Fruit fly (Drosophila melanogaster): Measurements from ENCODE around the gene Jon99Ci.

The Jon99Ci gene

dm6 chr3R:29907601-29908175, 18.3 kb downstream of the Jon99Ci start, which contains the start of gene CG31036:
CG31036 (plus strand) TSS chr3R:29908107.
- TF ChIP-seq Vsx2 (GFP tag; optimal IDR thresholded peaks at IDR 0.05; ENCODE audit: partially characterized antibody) (no peak), CG32264 (GFP tag; optimal IDR thresholded peaks at IDR 0.05) (no peak), N (GFP tag; optimal IDR thresholded peaks at IDR 0.05) (no peak), CrebA (GFP tag; optimal IDR thresholded peaks at IDR 0.05; ENCODE audit: borderline replicate concordance) (no peak), woc (GFP tag; optimal IDR thresholded peaks at IDR 0.05) (no peak), Abd-B (GFP tag; optimal IDR thresholded peaks at IDR 0.05) (no peak), tai (GFP tag; optimal IDR thresholded peaks at IDR 0.05) (no peak), Jra (GFP tag; optimal IDR thresholded peaks at IDR 0.05) (no peak), dmrt93B (GFP tag; optimal IDR thresholded peaks at IDR 0.05) (no peak), h (GFP tag; optimal IDR thresholded peaks at IDR 0.05) (no peak), sage (GFP tag; optimal IDR thresholded peaks at IDR 0.05) (no peak), dsf (GFP tag; optimal IDR thresholded peaks at IDR 0.05; ENCODE audit: borderline replicate concordance) (no peak), brk (GFP tag; optimal IDR thresholded peaks at IDR 0.05) (no peak), Rel (GFP tag; optimal IDR thresholded peaks at IDR 0.05) (no peak), Rel (tag; optimal IDR thresholded peaks at IDR 0.05) (no peak), jim (GFP tag; optimal IDR thresholded peaks at IDR 0.05) (no peak), br (GFP tag; optimal IDR thresholded peaks at IDR 0.05) (no peak), pan (optimal IDR thresholded peaks at IDR 0.05) (no peak), rgr (GFP tag; optimal IDR thresholded peaks at IDR 0.05) (no peak)

dm6 chr3R:29905164-29905563, 20.8 kb downstream of the Jon99Ci start, which contains the start of gene CG15515:
CG15515 (plus strand) TSS chr3R:29905464.
- TF ChIP-seq rgr (GFP tag; optimal IDR thresholded peaks at IDR 0.05) (no peak), fru (GFP tag; optimal IDR thresholded peaks at IDR 0.05) (no peak), foxo (GFP tag; optimal IDR thresholded peaks at IDR 0.05) (no peak), Sp1 (GFP tag; optimal IDR thresholded peaks at IDR 0.05) (no peak), brk (GFP tag; optimal IDR thresholded peaks at IDR 0.05) (no peak), pan (optimal IDR thresholded peaks at IDR 0.05) (no peak), CG32264 (GFP tag; optimal IDR thresholded peaks at IDR 0.05) (no peak), dl (GFP tag; optimal IDR thresholded peaks at IDR 0.05; ENCODE audit: insufficient read depth in 1 of 2, partially characterized antibody in 2 of 2) (no peak), Dfd (GFP tag; optimal IDR thresholded peaks at IDR 0.05) (no peak), Hr83 (GFP tag; optimal IDR thresholded peaks at IDR 0.05; ENCODE audit: poor library complexity, severe bottlenecking) (no peak), Myc (optimal IDR thresholded peaks at IDR 0.05) (no peak), Abd-B (GFP tag; optimal IDR thresholded peaks at IDR 0.05) (no peak), dsf (GFP tag; optimal IDR thresholded peaks at IDR 0.05; ENCODE audit: borderline replicate concordance) (no peak), br (GFP tag; optimal IDR thresholded peaks at IDR 0.05) (no peak)

dm6 chr3R:29903775-29904356, 22.1 kb downstream of the Jon99Ci start, which contains the start of gene CG15517:
CG15517 (minus strand) TSS chr3R:29903825.
- TF ChIP-seq CG32264 (GFP tag; optimal IDR thresholded peaks at IDR 0.05) (no peak), Jra (GFP tag; optimal IDR thresholded peaks at IDR 0.05) (no peak), Dif (GFP tag; optimal IDR thresholded peaks at IDR 0.05; ENCODE audit: partially characterized antibody) (peak; percentile 29), foxo (GFP tag; optimal IDR thresholded peaks at IDR 0.05) (no peak), Mio (GFP tag; optimal IDR thresholded peaks at IDR 0.05) (no peak), jim (GFP tag; optimal IDR thresholded peaks at IDR 0.05) (no peak), dl (GFP tag; optimal IDR thresholded peaks at IDR 0.05; ENCODE audit: insufficient read depth in 1 of 2, partially characterized antibody in 2 of 2) (peak in 1 of 2 experiments; percentile 7), br (GFP tag; optimal IDR thresholded peaks at IDR 0.05) (no peak), Vsx2 (GFP tag; optimal IDR thresholded peaks at IDR 0.05; ENCODE audit: partially characterized antibody) (peak; percentile 12), OdsH (GFP tag; optimal IDR thresholded peaks at IDR 0.05) (no peak), Rel (GFP tag; optimal IDR thresholded peaks at IDR 0.05) (no peak), Rel (tag; optimal IDR thresholded peaks at IDR 0.05) (no peak), pan (optimal IDR thresholded peaks at IDR 0.05) (no peak), HLH106 (tag; optimal IDR thresholded peaks at IDR 0.05) (no peak), dsf (GFP tag; optimal IDR thresholded peaks at IDR 0.05; ENCODE audit: borderline replicate concordance) (no peak), lola (GFP tag; optimal IDR thresholded peaks at IDR 0.05) (no peak), Myc (optimal IDR thresholded peaks at IDR 0.05) (peak; percentile 44), rgr (GFP tag; optimal IDR thresholded peaks at IDR 0.05) (no peak), GATAd (GFP tag; optimal IDR thresholded peaks at IDR 0.05) (no peak), sv (GFP tag; optimal IDR thresholded peaks at IDR 0.05) (no peak), tai (GFP tag; optimal IDR thresholded peaks at IDR 0.05) (no peak), Sp1 (GFP tag; optimal IDR thresholded peaks at IDR 0.05) (no peak), brk (GFP tag; optimal IDR thresholded peaks at IDR 0.05) (no peak), ey (GFP tag; optimal IDR thresholded peaks at IDR 0.05) (no peak), fru (GFP tag; optimal IDR thresholded peaks at IDR 0.05) (no peak)
